Worm (Caenorhabditis elegans): Measurements from ENCODE around the gene F41F3.9.

F41F3.9 gene

DNA sequence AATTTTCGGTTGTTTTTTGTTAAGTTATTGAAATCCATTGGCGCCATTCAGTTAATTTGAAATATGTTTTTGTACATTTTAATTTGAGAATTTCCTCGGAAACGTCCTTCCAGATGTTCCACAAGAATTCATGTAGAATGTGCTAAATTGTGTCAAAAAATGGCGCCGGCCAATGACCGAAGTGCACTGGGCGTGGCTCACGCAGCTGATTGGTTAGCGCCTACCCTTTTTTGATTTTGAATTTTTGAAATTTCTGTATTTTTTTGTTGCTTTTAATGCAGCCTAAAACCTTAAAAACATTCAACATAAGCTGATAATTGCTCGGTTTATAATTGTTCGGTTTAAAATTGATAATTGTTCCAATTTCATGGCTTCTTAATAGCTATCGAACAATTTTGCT, 21.5 kb downstream of the F41F3.9 start:
- TF ChIP-seq pqm-1 (tag; optimal IDR thresholded peaks at IDR 0.05) (no peak), nfya-1 (tag; optimal IDR thresholded peaks at IDR 0.05) (peak; percentile 65), tbx-7 (tag; optimal IDR thresholded peaks at IDR 0.05) (no peak)

DNA sequence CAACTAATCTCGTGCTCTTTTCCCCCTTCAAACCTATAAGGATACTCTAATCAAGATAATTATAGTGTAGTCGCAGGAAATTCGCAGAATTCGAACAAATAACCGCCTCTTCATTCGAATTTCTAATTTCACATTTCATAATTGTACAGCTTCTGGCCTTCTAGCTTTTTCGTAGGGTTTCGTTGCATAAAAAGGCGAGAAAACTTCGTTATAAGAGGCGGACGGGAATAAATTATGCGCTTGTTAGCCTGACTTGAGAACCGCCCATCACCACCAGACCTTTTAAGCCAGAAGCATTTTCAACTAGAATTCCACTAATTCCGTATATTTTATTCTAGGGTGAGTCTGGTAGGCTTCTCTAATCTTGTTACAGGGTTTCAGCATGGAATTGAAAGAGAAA, 26.4 kb downstream of the F41F3.9 start, which contains the start of gene K03B4.4:
Gene K03B4.4, plus strand, starts transcription at position 301 of the 400 bp plus-strand sequence.
- no peak for TF ChIP-seq ahr-1 (tag; optimal IDR thresholded peaks at IDR 0.05)
- no peak for TF ChIP-seq lin-11 (tag; optimal IDR thresholded peaks at IDR 0.05)
- TF ChIP-seq T23F11.4 (GFP tag; optimal IDR thresholded peaks at IDR 0.05): no peak
- TF ChIP-seq fkh-6 (tag; optimal IDR thresholded peaks at IDR 0.05): no peak
- TF ChIP-seq ref-2 (tag; optimal IDR thresholded peaks at IDR 0.05): no peak
- no peak for TF ChIP-seq elt-2 (tag; optimal IDR thresholded peaks at IDR 0.05)
- no peak for TF ChIP-seq C08G9.2 (tag; optimal IDR thresholded peaks at IDR 0.05)
- TF ChIP-seq ttx-3 (tag; optimal IDR thresholded peaks at IDR 0.05): no peak
- TF ChIP-seq unc-86 (tag; optimal IDR thresholded peaks at IDR 0.05): no peak
- TF ChIP-seq nhr-232 (tag; optimal IDR thresholded peaks at IDR 0.05): no peak
- no peak for TF ChIP-seq hlh-13 (GFP tag; optimal IDR thresholded peaks at IDR 0.05)
- TF ChIP-seq K09A11.1 (tag; optimal IDR thresholded peaks at IDR 0.05; ENCODE audit: insufficient read depth): no peak
- TF ChIP-seq hlh-30 (tag; optimal IDR thresholded peaks at IDR 0.05; ENCODE audit: insufficient read depth): no peak

DNA sequence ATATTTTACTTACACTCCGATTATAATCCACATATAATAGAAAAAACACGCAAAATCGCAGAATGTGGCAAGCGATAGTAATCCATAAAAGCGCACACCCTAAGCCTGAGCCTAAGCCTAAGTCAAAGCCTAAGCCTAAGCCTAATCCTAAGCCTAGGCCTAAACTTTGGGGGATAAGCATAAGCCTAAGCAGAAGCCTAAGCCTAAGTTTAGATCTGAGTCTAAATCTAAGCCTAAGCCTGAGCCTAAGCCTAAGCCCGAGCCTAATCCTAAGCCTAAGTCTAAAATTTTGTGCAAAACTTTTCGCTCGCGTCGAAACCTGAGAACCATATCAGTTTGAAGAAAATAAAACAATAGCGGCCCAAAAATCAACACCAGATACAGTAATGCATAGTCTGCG, 28.9 kb downstream of the F41F3.9 start:
- TF ChIP-seq dve-1 (tag; optimal IDR thresholded peaks at IDR 0.05) (peak; percentile 74), F13H6.1 (tag; optimal IDR thresholded peaks at IDR 0.05) (no peak)

DNA sequence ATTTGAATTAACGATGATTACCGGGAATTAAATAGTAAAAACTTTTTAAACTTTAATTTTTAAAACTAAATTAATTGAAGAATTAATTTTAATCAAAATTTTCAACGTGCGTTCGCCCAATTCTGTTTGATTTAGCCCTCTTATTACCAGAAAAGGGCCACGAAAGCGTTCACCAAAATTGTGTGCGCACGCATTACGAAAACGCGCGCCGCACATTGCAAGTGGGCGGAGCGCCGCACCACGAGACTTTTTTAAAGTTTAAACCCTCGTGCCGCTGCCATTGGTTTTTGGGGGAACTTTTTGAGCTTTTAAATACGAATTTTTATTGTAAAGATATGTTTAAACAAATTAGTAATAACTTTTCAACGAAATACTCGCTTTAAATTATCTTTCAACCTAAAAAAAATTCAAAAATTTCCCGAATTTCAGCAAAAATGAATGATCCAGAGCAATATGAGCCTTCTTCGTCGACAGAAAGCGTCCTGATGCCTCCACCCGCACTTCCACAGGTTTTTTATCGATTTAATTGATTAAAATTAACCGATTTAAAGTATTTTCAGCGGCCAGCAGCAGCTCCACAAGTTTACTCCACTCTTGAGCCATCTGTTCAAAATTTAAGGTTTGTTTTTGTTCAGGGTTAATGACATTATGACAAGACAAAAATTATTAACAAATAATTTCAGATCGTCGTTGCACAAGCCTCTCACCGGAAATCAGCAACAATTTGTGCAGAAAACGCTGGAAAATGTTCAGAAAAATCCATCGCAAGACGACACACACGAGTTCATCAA, 31.6 kb downstream of the F41F3.9 start, which contains the start of gene taf-10:
Gene taf-10, plus strand, starts transcription at position 424 of the 791 bp plus-strand sequence.
- no peak for TF ChIP-seq ceh-34 (tag; optimal IDR thresholded peaks at IDR 0.05)
- TF ChIP-seq nfya-1 (tag; optimal IDR thresholded peaks at IDR 0.05): peak; percentile 33
- TF ChIP-seq hlh-30 (tag; optimal IDR thresholded peaks at IDR 0.05; ENCODE audit: insufficient read depth): peak; percentile 82

DNA sequence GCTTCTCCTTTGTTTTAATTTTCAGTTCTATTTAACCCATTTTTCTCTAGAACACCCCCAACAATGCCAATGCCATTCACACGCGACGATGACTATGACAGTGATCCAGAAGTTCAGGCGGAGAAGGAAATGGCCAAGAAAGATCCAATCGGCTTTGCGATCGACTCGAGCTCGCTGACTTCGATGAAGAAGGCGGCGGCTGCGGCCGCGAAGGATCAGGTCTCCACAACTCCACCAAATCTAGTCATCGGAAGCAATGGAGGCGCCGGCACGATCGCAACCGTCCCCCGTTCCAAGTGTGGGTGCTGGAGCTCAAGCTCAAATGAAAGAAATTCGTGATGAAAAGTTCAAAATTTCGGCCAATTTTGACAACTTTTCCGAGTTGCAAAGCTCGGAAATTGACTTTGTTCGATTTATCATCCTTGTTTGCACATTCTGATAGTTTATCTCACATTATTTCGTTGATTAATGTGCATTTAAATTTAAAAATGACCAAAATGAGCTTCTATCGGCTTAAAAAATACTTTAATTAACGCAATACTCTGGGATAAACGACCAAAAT, 32.8 kb downstream of the F41F3.9 start, which contains the start of gene K03B4.2:
Gene K03B4.2, plus strand, starts transcription at position 51 of the 562 bp plus-strand sequence.
- TF ChIP-seq pag-3 (tag; optimal IDR thresholded peaks at IDR 0.05; ENCODE audit: borderline replicate concordance): no peak
- no peak for TF ChIP-seq ceh-6 (GFP tag; optimal IDR thresholded peaks at IDR 0.05)
- TF ChIP-seq npax-4 (tag; optimal IDR thresholded peaks at IDR 0.05): no peak
- TF ChIP-seq pha-4 (tag; optimal IDR thresholded peaks at IDR 0.05): no peak
- no peak for TF ChIP-seq ceh-30 (tag; optimal IDR thresholded peaks at IDR 0.05)
- TF ChIP-seq elt-2 (tag; optimal IDR thresholded peaks at IDR 0.05): no peak
- TF ChIP-seq ceh-34 (tag; optimal IDR thresholded peaks at IDR 0.05): no peak
- no peak for TF ChIP-seq pha-2 (tag; optimal IDR thresholded peaks at IDR 0.05)
- no peak for TF ChIP-seq pat-9 (tag; optimal IDR thresholded peaks at IDR 0.05)
- no peak for TF ChIP-seq mec-3 (tag; optimal IDR thresholded peaks at IDR 0.05; ENCODE audit: borderline replicate concordance)
- TF ChIP-seq eyg-1 (tag; optimal IDR thresholded peaks at IDR 0.05): no peak
- TF ChIP-seq ceh-31 (tag; optimal IDR thresholded peaks at IDR 0.05): no peak

DNA sequence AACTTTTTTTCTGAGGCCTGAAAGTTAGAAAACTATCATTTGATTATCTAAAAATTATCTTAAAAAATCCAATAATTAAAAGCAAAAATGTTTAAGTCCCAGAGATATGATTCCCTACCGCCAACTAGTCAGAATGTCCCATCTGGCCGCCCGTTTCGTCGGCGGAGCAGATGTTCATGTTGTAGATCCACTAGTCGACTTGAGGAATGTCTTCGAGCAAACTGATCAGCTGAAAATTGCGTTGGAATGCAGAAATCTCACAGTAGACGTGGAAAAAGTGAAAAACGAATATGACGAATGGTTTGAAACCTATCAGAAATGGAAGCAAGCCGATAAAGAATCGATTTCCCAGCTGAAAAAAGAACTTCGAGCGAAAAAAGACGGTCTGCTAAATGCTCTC, 34.0 kb downstream of the F41F3.9 start, which contains the start of gene K03B4.1:
Gene K03B4.1, plus strand, starts transcription at position 97 of the 400 bp plus-strand sequence.
- TF ChIP-seq unc-55 (GFP tag; optimal IDR thresholded peaks at IDR 0.05) (no peak), dmd-4 (tag; optimal IDR thresholded peaks at IDR 0.05; ENCODE audit: borderline replicate concordance) (no peak), pag-3 (tag; optimal IDR thresholded peaks at IDR 0.05; ENCODE audit: borderline replicate concordance) (no peak), ceh-22 (tag; optimal IDR thresholded peaks at IDR 0.05) (no peak)
